Fruit fly (Drosophila melanogaster): ENCODE data around the gene CG3081.

Gene CG3081

dm6 chrX:4679813-4680381 lies 36.1 kb upstream of the CG3081 start (continued):
- TF ChIP-seq Adf1 (GFP tag; IDR thresholded peaks at IDR 0.05) = no peak
- no peak for TF ChIP-seq CG1603 (tag; optimal IDR thresholded peaks at IDR 0.05)
- no peak for TF ChIP-seq CG17802 (tag; optimal IDR thresholded peaks at IDR 0.05)
- no peak for TF ChIP-seq zen2 (GFP tag; IDR thresholded peaks at IDR 0.05; ENCODE audit: partially characterized antibody)
- peak; percentile 41 for TF ChIP-seq org-1 (GFP tag; optimal IDR thresholded peaks at IDR 0.05)
- no peak for TF ChIP-seq CG6791 (GFP tag; IDR thresholded peaks at IDR 0.05; ENCODE audit: partially characterized antibody)
- no peak; the same call in 2 of the 3 replicates for TF ChIP-seq gce (GFP tag; IDR thresholded peaks at IDR 0.05)
- TF ChIP-seq CG9932 (GFP tag; IDR thresholded peaks at IDR 0.05) = peak; percentile 51; the same call in 1 of the 2 replicates
- no peak for TF ChIP-seq Gsc (GFP tag; IDR thresholded peaks at IDR 0.05)
- peak; percentile 8; the same call in 1 of the 2 replicates for TF ChIP-seq CG14014 (GFP tag; IDR thresholded peaks at IDR 0.05)
- no peak for TF ChIP-seq cg (GFP tag; optimal IDR thresholded peaks at IDR 0.05)
- TF ChIP-seq mam (GFP tag; optimal IDR thresholded peaks at IDR 0.05) = peak; percentile 55
- TF ChIP-seq CG11504 (tag; optimal IDR thresholded peaks at IDR 0.05) = peak; percentile 63
- TF ChIP-seq CG17568 (GFP tag; optimal IDR thresholded peaks at IDR 0.05) = no peak
- peak; percentile 55 for TF ChIP-seq btn (GFP tag; optimal IDR thresholded peaks at IDR 0.05)
- peak; percentile 21 for TF ChIP-seq CG10654 (GFP tag; optimal IDR thresholded peaks at IDR 0.05)
- TF ChIP-seq Ets65A (GFP tag) = peak; percentile 82
- no peak for TF ChIP-seq tll (GFP tag; optimal IDR thresholded peaks at IDR 0.05)
- TF ChIP-seq CG11085 (GFP tag; IDR thresholded peaks at IDR 0.05) = no peak
- no peak for TF ChIP-seq cas (GFP tag; IDR thresholded peaks at IDR 0.05)
- peak; percentile 3 for TF ChIP-seq shn (GFP tag; optimal IDR thresholded peaks at IDR 0.05)
- TF ChIP-seq MBD-R2 (GFP tag; IDR thresholded peaks at IDR 0.05) = no peak
- TF ChIP-seq fd102C (GFP tag; optimal IDR thresholded peaks at IDR 0.05) = no peak
- no peak for TF ChIP-seq CG4854 (GFP tag; optimal IDR thresholded peaks at IDR 0.05)
- no peak for TF ChIP-seq CG8281 (tag; optimal IDR thresholded peaks at IDR 0.05)
- TF ChIP-seq BEAF-32 (GFP tag; optimal IDR thresholded peaks at IDR 0.05) = peak; percentile 12
- peak; percentile 11 to 31 for TF ChIP-seq Pdp1 (GFP tag; optimal IDR thresholded peaks at IDR 0.05)
- no peak for TF ChIP-seq CG2875 (GFP tag; optimal IDR thresholded peaks at IDR 0.05)
- no peak for TF ChIP-seq Opbp (GFP tag; IDR thresholded peaks at IDR 0.05; ENCODE audit: partially characterized antibody)
- peak; percentile 56 for TF ChIP-seq slou (GFP tag; optimal IDR thresholded peaks at IDR 0.05)
- peak; percentile 3 for TF ChIP-seq CG6654 (GFP tag; optimal IDR thresholded peaks at IDR 0.05)
- no peak for TF ChIP-seq ERR (GFP tag; optimal IDR thresholded peaks at IDR 0.05)
- no peak for TF ChIP-seq Hr39 (optimal IDR thresholded peaks at IDR 0.05)
- no peak for TF ChIP-seq sima (GFP tag; optimal IDR thresholded peaks at IDR 0.05)
- no peak for TF ChIP-seq trem (tag; optimal IDR thresholded peaks at IDR 0.05)
- TF ChIP-seq run (tag; optimal IDR thresholded peaks at IDR 0.05) = peak; percentile 8
- no peak for TF ChIP-seq wor (GFP tag; IDR thresholded peaks at IDR 0.05)
- TF ChIP-seq CG10959 (GFP tag; IDR thresholded peaks at IDR 0.05) = no peak
- TF ChIP-seq D19A (tag; optimal IDR thresholded peaks at IDR 0.05) = peak; percentile 13
- no peak for TF ChIP-seq Elba2 (GFP tag; optimal IDR thresholded peaks at IDR 0.05)
- no peak for TF ChIP-seq ash1 (GFP tag; optimal IDR thresholded peaks at IDR 0.05)
- peak; percentile 64 for TF ChIP-seq Dip3 (GFP tag; optimal IDR thresholded peaks at IDR 0.05)
- no peak for TF ChIP-seq Tbp (GFP tag; optimal IDR thresholded peaks at IDR 0.05)
- TF ChIP-seq pho (GFP tag; optimal IDR thresholded peaks at IDR 0.05) = peak; percentile 22
- TF ChIP-seq Dfd (GFP tag; optimal IDR thresholded peaks at IDR 0.05) = no peak
- no peak for TF ChIP-seq Dad (GFP tag; optimal IDR thresholded peaks at IDR 0.05)
- peak; percentile 15 for TF ChIP-seq scrt (GFP tag; optimal IDR thresholded peaks at IDR 0.05)
- TF ChIP-seq tio (GFP tag; optimal IDR thresholded peaks at IDR 0.05) = peak; percentile 67
- peak; percentile 14; the same call in 1 of the 2 replicates for TF ChIP-seq peb (GFP tag; IDR thresholded peaks at IDR 0.05)
- TF ChIP-seq CG18599 (GFP tag; optimal IDR thresholded peaks at IDR 0.05) = peak; percentile 53
- peak; percentile 35 for TF ChIP-seq CG7786 (GFP tag; optimal IDR thresholded peaks at IDR 0.05)

Measured in whole organism, embryonic.